Worm (Caenorhabditis elegans) whole organism, L3 larva: Measurements from ENCODE around the gene K10C2.2.

Source experiments
- ama-1 ChIP-seq: fragments of 150-350 bp; optimal IDR thresholded peaks from 2 replicates; lab custom pipeline; 2018
- egl-27 ChIP-seq: sonication (generic microtip); optimal IDR thresholded peaks from 4 replicates; lab custom pipeline; 2017; ENCODE audit warnings: missing biosample characterization, missing genetic modification reagents, missing genetic modification characterization
- elt-2 ChIP-seq: sonication (generic microtip); optimal IDR thresholded peaks from 2 replicates; lab custom pipeline; 2016; ENCODE audit warnings: missing genetic modification reagents, mild to moderate bottlenecking, missing genetic modification characterization, missing compliant biosample characterization
- fos-1 ChIP-seq: fragments of 150-350 bp; optimal IDR thresholded peaks from 2 replicates; lab custom pipeline; 2014; ENCODE audit warnings: missing biosample characterization, missing genetic modification characterization
- jun-1 ChIP-seq: fragments of 150-350 bp; optimal IDR thresholded peaks from 2 replicates; lab custom pipeline; 2014; ENCODE audit warnings: missing biosample characterization, missing genetic modification reagents, missing genetic modification characterization
- lin-39 ChIP-seq: fragments of 150-350 bp; optimal IDR thresholded peaks from 2 replicates; lab custom pipeline; 2018; ENCODE audit warnings: missing biosample characterization, missing genetic modification reagents, missing genetic modification characterization
- skn-1 ChIP-seq: fragments of 150-350 bp; optimal IDR thresholded peaks from 2 replicates; lab custom pipeline; 2014; ENCODE audit warnings: missing biosample characterization, missing genetic modification characterization
- snpc-4 ChIP-seq: fragments of 150-350 bp; optimal IDR thresholded peaks from 2 replicates; lab custom pipeline; 2014; ENCODE audit warnings: missing biosample characterization, missing genetic modification characterization
- unc-62 ChIP-seq: fragments of 150-350 bp; sonication (generic microtip); optimal IDR thresholded peaks from 4 replicates; lab custom pipeline; 2014; ENCODE audit warnings: missing biosample characterization, missing genetic modification reagents, missing genetic modification characterization

ce11 chrX:6413583-6413982, 20.0 kb downstream of the K10C2.2 start:
- TF ChIP-seq elt-2 (tag; lab: Kevin White, UChicago) = no peak
- no peak for TF ChIP-seq egl-27 (tag; lab: Kevin White, UChicago)
- peak; percentile 31 for TF ChIP-seq lin-39 (tag; lab: Kevin White, UChicago)
- TF ChIP-seq unc-62 = no peak
- TF ChIP-seq ama-1 (lab: Kevin White, UChicago) = no peak
- TF ChIP-seq jun-1 (tag; lab: Kevin White, UChicago) = no peak
- TF ChIP-seq skn-1 (tag; lab: Kevin White, UChicago) = no peak
- TF ChIP-seq snpc-4 = no peak
- no peak for TF ChIP-seq fos-1 (tag; lab: Kevin White, UChicago)
